Worm (Caenorhabditis elegans) whole organism, early embryonic: ENCODE measurements around the gene erh-1.

Experiments used
- B0310.2 ChIP-seq: sonication (generic microtip); optimal IDR thresholded peaks from 2 replicates; lab custom pipeline; 2016; ENCODE audit warnings: mild to moderate bottlenecking, missing genetic modification characterization, missing compliant biosample characterization
- F13C5.2 ChIP-seq: sonication (generic microtip); optimal IDR thresholded peaks from 2 replicates; lab custom pipeline; 2017; ENCODE audit warnings: mild to moderate bottlenecking, missing genetic modification characterization, inconsistent platforms, missing compliant biosample characterization
- aly-1 ChIP-seq: sonication (generic microtip); optimal IDR thresholded peaks from 2 replicates; lab custom pipeline; 2016; ENCODE audit warnings: missing genetic modification characterization, missing compliant biosample characterization
- ama-1 ChIP-seq: fragments of 150-350 bp; optimal IDR thresholded peaks from 2 replicates; lab custom pipeline; 2014
- ceh-13 ChIP-seq: fragments of 200-800 bp; sonication (Bioruptor generic); optimal IDR thresholded peaks from 2 replicates; lab custom pipeline; 2018; ENCODE audit warnings: mild to moderate bottlenecking, missing genetic modification characterization, missing compliant biosample characterization
- ceh-36 ChIP-seq: sonication (generic microtip); optimal IDR thresholded peaks from 2 replicates; lab custom pipeline; 2016; ENCODE audit warnings: missing genetic modification characterization, inconsistent platforms, missing compliant biosample characterization
- ets-7 ChIP-seq: sonication (generic microtip); optimal IDR thresholded peaks from 2 replicates; lab custom pipeline; 2016; ENCODE audit warnings: missing genotype, missing genetic modification characterization, missing compliant biosample characterization
- flt-1 ChIP-seq: fragments of 200-800 bp; sonication (Bioruptor generic); IDR thresholded peaks from 2 replicates; pipeline ENCODE4 v1.3.6; 2022; ENCODE audit warnings: missing genetic modification characterization, missing compliant biosample characterization
- hmbx-1 ChIP-seq: sonication (generic microtip); optimal IDR thresholded peaks from 2 replicates; lab custom pipeline; 2016; ENCODE audit warnings: mild to moderate bottlenecking, missing genetic modification characterization, missing compliant biosample characterization
- hmg-4 ChIP-seq: fragments of 200-800 bp; sonication (Bioruptor generic); optimal IDR thresholded peaks from 2 replicates; lab custom pipeline; 2018; ENCODE audit warnings: mild to moderate bottlenecking, missing genetic modification characterization, missing compliant biosample characterization
- hnd-1 ChIP-seq: sonication (generic microtip); optimal IDR thresholded peaks from 2 replicates; lab custom pipeline; 2016; ENCODE audit warnings: missing genetic modification characterization, missing compliant biosample characterization
- pes-1 ChIP-seq: fragments of 200-800 bp; sonication (Bioruptor generic); IDR thresholded peaks from 2 replicates; pipeline ENCODE4 v1.3.6; 2022; ENCODE audit warnings: missing genetic modification reagents, missing genetic modification characterization, missing compliant biosample characterization
- scrt-1 ChIP-seq: fragments of 200-800 bp; sonication (Bioruptor generic); IDR thresholded peaks from 2 replicates; pipeline ENCODE4 v1.3.6; 2022; ENCODE audit warnings: missing genetic modification characterization, missing compliant biosample characterization
- sea-1 ChIP-seq: fragments of 200-800 bp; sonication (Bioruptor generic); conservative IDR thresholded peaks from 2 replicates; pipeline ENCODE4 v1.3.6; 2022; ENCODE audit warnings: missing genetic modification characterization, missing compliant biosample characterization
- tbx-11 ChIP-seq: fragments of 200-800 bp; sonication (Bioruptor generic); IDR thresholded peaks from 2 replicates; pipeline ENCODE4 v1.3.6; 2022; ENCODE audit warnings: missing genetic modification characterization, missing compliant biosample characterization
- tbx-37 ChIP-seq: fragments of 200-800 bp; sonication (Bioruptor generic); conservative IDR thresholded peaks from 2 replicates; pipeline ENCODE4 v1.3.6; 2022; ENCODE audit warnings: missing genetic modification reagents, missing genetic modification characterization, missing compliant biosample characterization
- tra-4 ChIP-seq: sonication (generic microtip); optimal IDR thresholded peaks from 2 replicates; lab custom pipeline; 2017; ENCODE audit warnings: missing genetic modification characterization, missing compliant biosample characterization

erh-1 gene

DNA sequence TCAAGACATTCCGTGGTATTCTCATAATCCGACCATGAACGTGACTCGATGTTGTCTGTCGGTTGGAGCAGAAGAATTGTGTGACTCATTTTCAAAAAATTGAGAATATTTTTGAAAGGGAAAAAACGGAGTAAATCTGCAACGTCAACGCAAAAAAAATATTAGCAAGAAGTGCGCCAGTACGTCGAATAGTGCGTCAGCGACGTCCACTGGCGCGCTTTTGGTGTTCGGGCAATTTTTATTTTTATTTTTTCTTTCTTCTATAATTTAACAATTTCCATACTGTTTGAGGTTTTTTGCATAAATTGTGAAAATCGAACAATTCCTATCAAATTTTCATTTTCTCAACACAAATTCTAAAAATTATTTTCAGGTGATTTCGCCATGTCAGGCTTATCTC, at the start of gene erh-1, which contains the start of gene lpd-9:
TSS of gene erh-1 (minus strand) at position 204 of the 400 bp plus-strand sequence.
TSS of gene lpd-9 (plus strand) at position 368 of the 400 bp plus-strand sequence.
- TF ChIP-seq ceh-36 (tag; lab: Kevin White, UChicago) = no peak
- TF ChIP-seq hnd-1 (tag; lab: Kevin White, UChicago) = no peak
- TF ChIP-seq B0310.2 (tag; lab: Kevin White, UChicago) = no peak
- no peak for TF ChIP-seq scrt-1
- TF ChIP-seq ets-7 (tag; lab: Kevin White, UChicago) = no peak
- no peak for TF ChIP-seq ama-1 (lab: Kevin White, UChicago)
- TF ChIP-seq F13C5.2 (tag; lab: Kevin White, UChicago) = peak; percentile 54
- TF ChIP-seq tbx-37 (GFP tag; lab: Robert Waterston, UW) = 0 out of 2 replicates have a peak, but pooled peaks have one; percentile 31
- TF ChIP-seq sea-1 (GFP tag; lab: Robert Waterston, UW) = no peak
- TF ChIP-seq aly-1 (tag; lab: Kevin White, UChicago) = no peak
- TF ChIP-seq hmg-4 (GFP tag; lab: Kevin White, UChicago) = no peak
- no peak for TF ChIP-seq ceh-13
- no peak for TF ChIP-seq tbx-11 (GFP tag; lab: Robert Waterston, UW)

DNA sequence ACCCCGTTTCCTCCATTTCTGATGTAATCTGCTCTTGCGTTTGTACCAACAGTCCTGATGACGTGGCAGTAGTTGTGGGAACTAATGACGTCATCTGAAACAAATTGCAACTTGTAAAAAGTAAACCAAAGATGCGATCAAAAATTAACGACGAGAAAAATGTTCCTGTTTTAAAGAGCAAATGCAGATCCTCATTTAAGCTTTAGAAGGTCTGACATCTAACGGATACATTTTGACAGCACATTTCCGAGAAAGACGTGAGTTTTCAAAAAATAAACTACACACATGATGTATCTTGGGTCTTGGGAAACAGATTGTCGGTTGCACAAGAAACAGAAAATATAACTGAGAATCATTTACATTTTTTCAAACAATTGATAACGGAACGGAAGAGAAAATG, 36.6 kb upstream of the erh-1 start, which contains the start of gene H09F14.1:
TSS of gene H09F14.1 (minus strand) at position 101 of the 400 bp plus-strand sequence.
- TF ChIP-seq flt-1 (GFP tag; lab: Robert Waterston, UW) = no peak
- no peak for TF ChIP-seq scrt-1
- no peak for TF ChIP-seq tbx-37 (GFP tag; lab: Robert Waterston, UW)
- no peak for TF ChIP-seq F13C5.2 (tag; lab: Kevin White, UChicago)
- no peak for TF ChIP-seq pes-1 (GFP tag; lab: Robert Waterston, UW)
- TF ChIP-seq hnd-1 (tag; lab: Kevin White, UChicago) = no peak
- TF ChIP-seq hmg-4 (GFP tag; lab: Kevin White, UChicago) = no peak
- TF ChIP-seq sea-1 (GFP tag; lab: Robert Waterston, UW) = no peak
- no peak for TF ChIP-seq tbx-11 (GFP tag; lab: Robert Waterston, UW)
- TF ChIP-seq ama-1 (lab: Kevin White, UChicago) = no peak
- TF ChIP-seq aly-1 (tag; lab: Kevin White, UChicago) = no peak
- TF ChIP-seq B0310.2 (tag; lab: Kevin White, UChicago) = no peak
- TF ChIP-seq ets-7 (tag; lab: Kevin White, UChicago) = no peak
- TF ChIP-seq ceh-13 = no peak
- no peak for TF ChIP-seq tra-4 (tag; lab: Kevin White, UChicago)
- no peak for TF ChIP-seq hmbx-1 (tag; lab: Kevin White, UChicago)
- no peak for TF ChIP-seq ceh-36 (tag; lab: Kevin White, UChicago)

- TF ChIP-seq hmbx-1 (tag; lab: Kevin White, UChicago) (no peak), pes-1 (GFP tag; lab: Robert Waterston, UW) (no peak), B0310.2 (tag; lab: Kevin White, UChicago) (no peak), tra-4 (tag; lab: Kevin White, UChicago) (no peak), aly-1 (tag; lab: Kevin White, UChicago) (no peak), hnd-1 (tag; lab: Kevin White, UChicago) (no peak), scrt-1 (no peak), tbx-11 (GFP tag; lab: Robert Waterston, UW) (no peak), ceh-36 (tag; lab: Kevin White, UChicago) (no peak), F13C5.2 (tag; lab: Kevin White, UChicago) (no peak), hmg-4 (GFP tag; lab: Kevin White, UChicago) (no peak), flt-1 (GFP tag; lab: Robert Waterston, UW) (no peak), sea-1 (GFP tag; lab: Robert Waterston, UW) (no peak), ceh-13 (no peak), ets-7 (tag; lab: Kevin White, UChicago) (no peak), tbx-37 (GFP tag; lab: Robert Waterston, UW) (no peak), ama-1 (lab: Kevin White, UChicago) (no peak)
Observed at ce11 chrV:10602051-10602937, 23.4 kb upstream of the erh-1 start, which contains the start of gene H27A22.1. Gene H27A22.1, plus strand, starts transcription at chrV:10602555.

ce11 chrV:10598670-10599154, 19.8 kb upstream of the erh-1 start, which contains the start of gene scpl-4:
Gene scpl-4, plus strand, starts transcription at chrV:10599104.
- TF ChIP-seq ama-1 (lab: Kevin White, UChicago) (no peak), F13C5.2 (tag; lab: Kevin White, UChicago) (no peak)

- TF ChIP-seq F13C5.2 (tag; lab: Kevin White, UChicago) = no peak
- TF ChIP-seq tra-4 (tag; lab: Kevin White, UChicago) = no peak
- no peak for TF ChIP-seq hmbx-1 (tag; lab: Kevin White, UChicago)
Observed at ce11 chrV:10597234-10597633, 18.3 kb upstream of the erh-1 start, which contains the start of gene T21C9.13. Gene T21C9.13, plus strand, starts transcription at chrV:10597266.

DNA sequence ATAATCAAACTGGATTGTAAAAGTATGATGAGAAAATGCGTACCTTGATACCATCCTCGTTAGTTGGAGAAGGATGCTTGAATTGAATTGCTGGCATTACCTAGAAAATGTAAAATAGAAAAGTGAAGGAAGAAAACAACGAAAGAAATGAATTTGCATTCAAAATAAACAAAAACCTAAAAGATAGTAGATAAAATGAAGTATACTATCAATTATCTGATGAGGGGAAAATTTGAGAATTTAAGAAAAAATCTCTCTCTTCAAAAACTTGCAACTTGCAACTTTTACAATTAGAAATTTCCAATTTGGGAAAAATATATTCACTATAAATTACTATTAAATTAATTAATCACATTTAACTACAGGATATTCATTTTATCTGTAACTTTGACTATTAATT, 15.9 kb upstream of the erh-1 start, which contains the start of gene T21C9.11:
TSS of gene T21C9.11 (minus strand) at position 101 of the 400 bp plus-strand sequence.
- TF ChIP-seq tbx-37 (GFP tag; lab: Robert Waterston, UW) = no peak

DNA sequence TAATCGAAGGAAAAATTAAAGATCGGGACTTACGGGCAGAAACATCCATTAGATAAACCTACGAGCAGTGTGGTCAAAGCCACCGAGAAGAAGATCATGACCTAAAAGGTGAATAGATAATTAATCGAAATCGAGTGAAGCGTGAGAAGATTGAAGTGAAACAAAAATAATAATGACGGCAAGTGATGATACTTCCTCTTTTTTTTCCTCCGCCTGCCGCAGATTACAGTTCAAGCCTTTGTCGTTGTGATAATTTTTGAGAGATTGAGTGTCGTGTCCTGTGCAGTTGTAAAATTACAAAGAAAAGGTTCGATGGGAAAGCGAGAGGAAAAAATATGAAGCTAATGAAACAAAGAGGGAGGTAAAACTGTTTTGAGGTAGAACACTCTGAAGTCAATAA, 13.5 kb upstream of the erh-1 start, which contains the start of gene T21C9.9:
TSS of gene T21C9.9 (minus strand) at position 101 of the 400 bp plus-strand sequence.
- TF ChIP-seq tbx-11 (GFP tag; lab: Robert Waterston, UW) = no peak
- TF ChIP-seq ama-1 (lab: Kevin White, UChicago) = no peak
- no peak for TF ChIP-seq hnd-1 (tag; lab: Kevin White, UChicago)
- no peak for TF ChIP-seq hmg-4 (GFP tag; lab: Kevin White, UChicago)
- TF ChIP-seq tbx-37 (GFP tag; lab: Robert Waterston, UW) = no peak
